Worm (Caenorhabditis elegans) whole organism, L3 larva: Measurements from ENCODE around the gene Y113G7A.22.

Experiments used
- ZK546.5 ChIP-seq: sonication (generic microtip); optimal IDR thresholded peaks from 2 replicates; lab custom pipeline; 2017; ENCODE audit warnings: missing biosample characterization, missing genetic modification characterization
- aly-2 ChIP-seq: fragments of 150-350 bp; optimal IDR thresholded peaks from 2 replicates; lab custom pipeline; 2014; ENCODE audit warnings: missing biosample characterization, missing genetic modification characterization
- ama-1 ChIP-seq: fragments of 150-350 bp; optimal IDR thresholded peaks from 2 replicates; lab custom pipeline; 2018
- ceh-16 ChIP-seq: sonication (generic microtip); optimal IDR thresholded peaks from 2 replicates; lab custom pipeline; 2017; ENCODE audit warnings: missing biosample characterization, missing genetic modification characterization
- ceh-82 ChIP-seq: fragments of 150-350 bp; optimal IDR thresholded peaks from 2 replicates; lab custom pipeline; 2014; ENCODE audit warnings: missing biosample characterization, missing genetic modification characterization
- ceh-9 ChIP-seq: sonication (generic microtip); optimal IDR thresholded peaks from 2 replicates; lab custom pipeline; 2018; ENCODE audit warnings: missing biosample characterization, missing genetic modification characterization
- daf-12 ChIP-seq: fragments of 150-350 bp; optimal IDR thresholded peaks from 2 replicates; lab custom pipeline; 2014; ENCODE audit warnings: missing biosample characterization, missing genetic modification reagents, missing genetic modification characterization
- egl-27 ChIP-seq: sonication (generic microtip); optimal IDR thresholded peaks from 4 replicates; lab custom pipeline; 2017; ENCODE audit warnings: missing biosample characterization, missing genetic modification reagents, missing genetic modification characterization
- egl-5 ChIP-seq: fragments of 150-350 bp; optimal IDR thresholded peaks from 2 replicates; lab custom pipeline; 2017; ENCODE audit warnings: missing biosample characterization, missing genetic modification reagents, missing genetic modification characterization, inconsistent platforms
- elt-1 ChIP-seq: fragments of 150-350 bp; optimal IDR thresholded peaks from 2 replicates; lab custom pipeline; 2014; ENCODE audit warnings: missing biosample characterization, missing genetic modification characterization
- elt-3 ChIP-seq, 3 experiments: fragments of 150-350 bp in 1 of 3; sonication (generic microtip) in 2 of 3; optimal IDR thresholded peaks; 2 replicates in 2 of 3; 4 replicates in 1 of 3; lab custom pipeline; 2014 to 2017; ENCODE audit warnings: missing biosample characterization in 3 of 3, missing genetic modification characterization in 3 of 3
- hmg-11 ChIP-seq: sonication (generic microtip); optimal IDR thresholded peaks from 2 replicates; lab custom pipeline; 2016; ENCODE audit warnings: missing genetic modification characterization, missing compliant biosample characterization
- lin-39 ChIP-seq: fragments of 150-350 bp; optimal IDR thresholded peaks from 2 replicates; lab custom pipeline; 2018; ENCODE audit warnings: missing biosample characterization, missing genetic modification reagents, missing genetic modification characterization
- lsy-12 ChIP-seq: sonication (generic microtip); optimal IDR thresholded peaks from 2 replicates; lab custom pipeline; 2016; ENCODE audit warnings: mild to moderate bottlenecking, missing genetic modification characterization, missing compliant biosample characterization
- mdl-1 ChIP-seq: fragments of 150-350 bp; optimal IDR thresholded peaks from 2 replicates; lab custom pipeline; 2014; ENCODE audit warnings: missing biosample characterization, missing genetic modification characterization
- mml-1 ChIP-seq: fragments of 150-350 bp; sonication (generic microtip); optimal IDR thresholded peaks from 3 replicates; lab custom pipeline; 2014; ENCODE audit warnings: missing biosample characterization, missing genetic modification characterization
- nhr-11 ChIP-seq: fragments of 150-350 bp; optimal IDR thresholded peaks from 2 replicates; lab custom pipeline; 2014; ENCODE audit warnings: missing biosample characterization, missing genetic modification characterization
- nhr-12 ChIP-seq: fragments of 150-350 bp; optimal IDR thresholded peaks from 2 replicates; lab custom pipeline; 2014; ENCODE audit warnings: missing biosample characterization, missing genetic modification characterization
- nhr-23 ChIP-seq: fragments of 150-350 bp; optimal IDR thresholded peaks from 2 replicates; lab custom pipeline; 2014; ENCODE audit warnings: missing biosample characterization, missing genetic modification reagents, missing genetic modification characterization
- nhr-237 ChIP-seq: fragments of 150-350 bp; optimal IDR thresholded peaks from 2 replicates; lab custom pipeline; 2014; ENCODE audit warnings: missing biosample characterization, missing genetic modification characterization
- nhr-25 ChIP-seq: sonication (generic microtip); optimal IDR thresholded peaks from 2 replicates; lab custom pipeline; 2017; ENCODE audit warnings: missing biosample characterization, missing genetic modification characterization
- nhr-28 ChIP-seq: fragments of 150-350 bp; optimal IDR thresholded peaks from 2 replicates; lab custom pipeline; 2014; ENCODE audit warnings: missing biosample characterization, missing genetic modification characterization
- nhr-43 ChIP-seq: sonication (generic microtip); optimal IDR thresholded peaks from 2 replicates; lab custom pipeline; 2016; ENCODE audit warnings: mild to moderate bottlenecking, missing genetic modification characterization, missing compliant biosample characterization; ENCODE audit not compliant: poor library complexity, severe bottlenecking
- nhr-77 ChIP-seq: fragments of 150-350 bp; optimal IDR thresholded peaks from 2 replicates; lab custom pipeline; 2014; ENCODE audit warnings: missing biosample characterization, missing genetic modification characterization
- pha-4 ChIP-seq: fragments of 150-350 bp; optimal IDR thresholded peaks from 2 replicates; lab custom pipeline; 2014; ENCODE audit warnings: missing biosample characterization, missing genetic modification reagents, missing genetic modification characterization
- pqm-1 ChIP-seq: fragments of 150-350 bp; optimal IDR thresholded peaks from 2 replicates; lab custom pipeline; 2017; ENCODE audit warnings: missing biosample characterization, missing genetic modification characterization, inconsistent platforms
- sea-2 ChIP-seq: fragments of 150-350 bp; sonication (generic microtip); optimal IDR thresholded peaks from 4 replicates; lab custom pipeline; 2014; ENCODE audit warnings: missing biosample characterization, missing genetic modification reagents, missing genetic modification characterization
- skn-1 ChIP-seq: fragments of 150-350 bp; optimal IDR thresholded peaks from 2 replicates; lab custom pipeline; 2014; ENCODE audit warnings: missing biosample characterization, missing genetic modification characterization
- snpc-4 ChIP-seq: fragments of 150-350 bp; optimal IDR thresholded peaks from 2 replicates; lab custom pipeline; 2014; ENCODE audit warnings: missing biosample characterization, missing genetic modification characterization
- tbx-2 ChIP-seq: sonication (generic microtip); optimal IDR thresholded peaks from 2 replicates; lab custom pipeline; 2016; ENCODE audit warnings: mild to moderate bottlenecking, missing genetic modification characterization, missing compliant biosample characterization
- unc-39 ChIP-seq: sonication (generic microtip); optimal IDR thresholded peaks from 4 replicates; lab custom pipeline; 2017; ENCODE audit warnings: missing biosample characterization, missing genetic modification characterization
- zag-1 ChIP-seq: fragments of 150-350 bp; optimal IDR thresholded peaks from 2 replicates; lab custom pipeline; 2014; ENCODE audit warnings: missing biosample characterization, missing genetic modification characterization
- ztf-11 ChIP-seq: fragments of 150-350 bp; optimal IDR thresholded peaks from 2 replicates; lab custom pipeline; 2014; ENCODE audit warnings: missing biosample characterization, missing genetic modification characterization
- ztf-4 ChIP-seq: fragments of 150-350 bp; optimal IDR thresholded peaks from 2 replicates; lab custom pipeline; 2014; ENCODE audit warnings: missing biosample characterization, missing genetic modification characterization

Gene Y113G7A.22

DNA sequence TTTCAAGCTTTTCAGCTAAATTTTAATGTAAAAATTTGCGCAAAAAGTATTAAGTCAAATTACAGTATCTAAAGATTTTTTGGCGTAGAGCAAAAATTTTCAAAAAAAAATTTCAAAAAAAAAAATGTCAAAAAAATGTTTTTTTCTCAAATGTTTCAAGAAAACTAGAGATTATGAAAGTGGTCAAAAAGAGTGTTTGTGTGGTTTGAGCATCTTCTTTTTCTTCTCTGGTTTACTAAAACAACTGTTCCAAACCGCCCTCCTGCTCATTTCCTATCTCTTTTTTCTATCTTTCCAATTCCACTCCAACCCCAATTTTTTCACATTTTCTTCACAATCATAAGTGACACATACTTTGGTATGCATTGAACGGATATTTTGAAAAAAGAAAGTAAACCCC, 7.1 kb upstream of the Y113G7A.22 start, which contains the start of gene Y113G7A.12:
Gene Y113G7A.12 (plus strand): TSS at position 301 of the 400 bp plus-strand sequence.
- TF ChIP-seq nhr-237 (tag; lab: Kevin White, UChicago), result no peak
- no peak for TF ChIP-seq ztf-11 (tag; lab: Kevin White, UChicago)
- no peak for TF ChIP-seq ama-1 (lab: Kevin White, UChicago)
- no peak for TF ChIP-seq skn-1 (tag; lab: Kevin White, UChicago)
- TF ChIP-seq hmg-11 (tag; lab: Kevin White, UChicago), result no peak
- TF ChIP-seq nhr-23 (tag; lab: Kevin White, UChicago), result no peak
- no peak for TF ChIP-seq lin-39 (tag; lab: Kevin White, UChicago)
- no peak for TF ChIP-seq ceh-16 (tag; lab: Kevin White, UChicago)
- TF ChIP-seq ZK546.5 (tag; lab: Kevin White, UChicago), result no peak
- no peak for TF ChIP-seq elt-3 (tag; optimal IDR thresholded peaks at IDR 0.05; lab: Kevin White, UChicago)

- TF ChIP-seq daf-12 (tag; lab: Kevin White, UChicago) (no peak), ama-1 (lab: Kevin White, UChicago) (no peak), tbx-2 (tag; lab: Kevin White, UChicago) (no peak), egl-5 (no peak), nhr-12 (no peak)
Observed at ce11 chrV:20138407-20139044, 3.4 kb upstream of the Y113G7A.22 start, which contains the start of gene Y113G7A.14. Y113G7A.14 (minus strand) TSS chrV:20138457.

DNA sequence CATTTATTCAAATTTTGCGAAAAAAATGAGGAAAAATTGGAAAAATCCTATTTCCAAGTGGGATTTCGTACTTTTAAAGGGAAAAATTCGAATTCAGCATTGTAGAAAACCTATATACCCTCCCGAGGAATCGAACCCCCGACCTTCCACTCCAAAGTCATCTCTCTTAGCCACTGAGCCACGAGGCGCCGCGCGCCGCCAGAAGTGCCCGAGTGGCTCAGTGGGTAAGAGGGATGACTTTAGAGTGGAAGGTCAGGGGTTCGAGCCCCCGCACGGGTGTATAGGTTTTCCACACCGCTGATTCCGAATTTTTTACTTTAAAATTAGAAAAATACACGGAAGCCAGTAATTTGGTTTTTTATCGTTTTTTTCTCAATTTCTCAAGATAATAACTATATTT, 350 bp downstream of the Y113G7A.22 start:
- TF ChIP-seq pqm-1 (tag; lab: Kevin White, UChicago), result no peak
- TF ChIP-seq nhr-11 (tag; lab: Kevin White, UChicago), result no peak
- no peak for TF ChIP-seq zag-1 (tag; lab: Kevin White, UChicago)
- TF ChIP-seq ztf-4 (tag; lab: Kevin White, UChicago), result no peak
- no peak for TF ChIP-seq sea-2 (GFP tag; lab: Kevin White, UChicago)
- no peak for TF ChIP-seq mml-1 (tag; lab: Kevin White, UChicago)
- TF ChIP-seq mdl-1 (tag; lab: Kevin White, UChicago), result no peak

DNA sequence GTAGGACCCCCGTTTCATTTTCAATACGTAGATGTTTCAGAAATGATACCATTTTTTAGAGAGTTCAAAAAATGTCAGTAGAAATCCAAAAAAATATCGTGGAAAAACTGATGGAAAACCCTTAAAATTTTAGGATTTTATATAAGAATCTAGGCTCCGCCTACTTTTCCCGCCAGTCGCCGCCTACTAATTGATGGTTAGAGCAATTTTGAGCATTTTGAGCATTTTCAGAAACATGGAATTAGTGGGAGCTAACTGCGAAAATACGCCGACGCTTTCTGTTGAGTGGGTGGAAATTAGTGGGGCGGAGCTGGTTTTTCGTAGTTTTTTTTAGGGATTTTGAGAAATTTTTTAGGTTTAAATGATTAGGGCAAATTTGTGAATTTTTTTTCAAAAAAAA, 2.0 kb downstream of the Y113G7A.22 start, which contains the start of gene ssu-1:
Gene ssu-1 (minus strand): TSS at position 101 of the 400 bp plus-strand sequence.
- TF ChIP-seq ceh-16 (tag; lab: Kevin White, UChicago), result no peak
- no peak for TF ChIP-seq daf-12 (tag; lab: Kevin White, UChicago)
- no peak for TF ChIP-seq nhr-25
- TF ChIP-seq pqm-1 (tag; lab: Kevin White, UChicago), result no peak
- TF ChIP-seq elt-1 (tag; lab: Kevin White, UChicago), result no peak
- TF ChIP-seq lin-39 (tag; lab: Kevin White, UChicago), result no peak
- TF ChIP-seq unc-39, result no peak
- no peak for TF ChIP-seq lsy-12 (tag; lab: Kevin White, UChicago)
- TF ChIP-seq sea-2 (GFP tag; lab: Kevin White, UChicago), result no peak
- TF ChIP-seq nhr-77 (tag; lab: Kevin White, UChicago), result no peak
- no peak for TF ChIP-seq nhr-43 (tag; lab: Kevin White, UChicago)
- TF ChIP-seq elt-3 (tag; optimal IDR thresholded peaks at IDR 0.05; lab: Kevin White, UChicago), result no peak
- no peak for TF ChIP-seq egl-27 (tag; lab: Kevin White, UChicago)
- TF ChIP-seq snpc-4 (tag; lab: Kevin White, UChicago), result no peak
- TF ChIP-seq aly-2 (tag; lab: Kevin White, UChicago), result no peak
- TF ChIP-seq ama-1 (lab: Kevin White, UChicago), result no peak
- TF ChIP-seq zag-1 (tag; lab: Kevin White, UChicago), result no peak

ce11 chrV:20127543-20127942, 7.6 kb downstream of the Y113G7A.22 start:
- no peak for TF ChIP-seq egl-5
- TF ChIP-seq ztf-4 (tag; lab: Kevin White, UChicago), result no peak

ce11 chrV:20126637-20127036, 8.5 kb downstream of the Y113G7A.22 start:
- TF ChIP-seq ceh-9 (tag; lab: Kevin White, UChicago) (no peak), elt-3 (tag; optimal IDR thresholded peaks at IDR 0.05; lab: Kevin White, UChicago) (no peak), egl-27 (tag; lab: Kevin White, UChicago) (no peak), nhr-28 (tag; lab: Kevin White, UChicago) (no peak), ceh-82 (tag; lab: Kevin White, UChicago) (no peak), nhr-12 (no peak), mml-1 (tag; lab: Kevin White, UChicago) (no peak), ama-1 (lab: Kevin White, UChicago) (no peak), pha-4 (tag; lab: Kevin White, UChicago) (no peak), nhr-237 (tag; lab: Kevin White, UChicago) (no peak)
